Worm (Caenorhabditis elegans) whole organism, L1 larva: ENCODE data around the gene prk-1.

ENCODE experiments used
- C16A3.4 ChIP-seq: fragments of 150-350 bp; optimal IDR thresholded peaks from 2 replicates; lab custom pipeline; 2014; ENCODE audit warnings: missing biosample characterization, missing genetic modification characterization
- C34B4.2 ChIP-seq: sonication (generic microtip); optimal IDR thresholded peaks from 2 replicates; lab custom pipeline; 2017; ENCODE audit warnings: mild to moderate bottlenecking, missing genetic modification characterization, missing compliant biosample characterization
- blmp-1 ChIP-seq: fragments of 150-350 bp; optimal IDR thresholded peaks from 2 replicates; lab custom pipeline; 2014; ENCODE audit warnings: missing biosample characterization, missing genetic modification characterization
- ceh-8 ChIP-seq: fragments of 200-800 bp; sonication (Bioruptor generic); optimal IDR thresholded peaks from 2 replicates; lab custom pipeline; 2018; ENCODE audit warnings: mild to moderate bottlenecking, missing genetic modification characterization, moderate library complexity, missing compliant biosample characterization
- ceh-82 ChIP-seq, 3 experiments: fragments of 150-350 bp in 1 of 3; sonication (generic microtip) in 2 of 3; optimal IDR thresholded peaks; 2 replicates each; lab custom pipeline; 2014 to 2017; ENCODE audit warnings: missing biosample characterization in 3 of 3, missing genetic modification characterization in 3 of 3
- ceh-88 ChIP-seq: fragments of 200-800 bp; sonication (Bioruptor generic); IDR thresholded peaks from 2 replicates; pipeline ENCODE4 v1.3.6; 2022; ENCODE audit warnings: missing genetic modification characterization, missing compliant biosample characterization
- dsc-1 ChIP-seq: sonication (generic microtip); optimal IDR thresholded peaks from 2 replicates; lab custom pipeline; 2016; ENCODE audit warnings: mild to moderate bottlenecking, missing genetic modification characterization, missing compliant biosample characterization
- egl-13 ChIP-seq: sonication (generic microtip); optimal IDR thresholded peaks from 2 replicates; lab custom pipeline; 2016; ENCODE audit warnings: missing genotype, missing genetic modification reagents, missing genetic modification characterization, missing compliant biosample characterization
- elt-2 ChIP-seq: sonication (generic microtip); optimal IDR thresholded peaks from 2 replicates; lab custom pipeline; 2016; ENCODE audit warnings: missing genetic modification characterization, mild to moderate bottlenecking, inconsistent platforms, missing compliant biosample characterization, missing genetic modification reagents
- elt-3 ChIP-seq, 6 experiments: fragments of 150-350 bp in 1 of 6; sonication (generic microtip); optimal IDR thresholded peaks; 2 replicates each; lab custom pipeline; 2017 to 2018; ENCODE audit warnings: missing biosample characterization in 6 of 6, missing genetic modification characterization in 6 of 6, inconsistent platforms in 1 of 6
- fkh-10 ChIP-seq: sonication (generic microtip); optimal IDR thresholded peaks from 2 replicates; lab custom pipeline; 2017; ENCODE audit warnings: missing biosample characterization, missing genetic modification reagents, missing genetic modification characterization
- fkh-4 ChIP-seq: sonication (generic microtip); optimal IDR thresholded peaks from 2 replicates; lab custom pipeline; 2016; ENCODE audit warnings: missing compliant biosample characterization, missing genetic modification characterization, borderline replicate concordance
- hpl-2 ChIP-seq: fragments of 150-350 bp; optimal IDR thresholded peaks from 2 replicates; lab custom pipeline; 2014; ENCODE audit warnings: missing biosample characterization, missing genetic modification reagents, missing genetic modification characterization
- isw-1 ChIP-seq: fragments of 200-800 bp; sonication (Bioruptor generic); IDR thresholded peaks from 2 replicates; pipeline ENCODE4 v1.3.6; 2022; ENCODE audit warnings: missing genetic modification characterization, missing compliant biosample characterization
- jun-1 ChIP-seq: fragments of 150-350 bp; optimal IDR thresholded peaks from 2 replicates; lab custom pipeline; 2014; ENCODE audit warnings: missing biosample characterization, missing genetic modification reagents, missing genetic modification characterization
- lin-13 ChIP-seq: fragments of 150-350 bp; optimal IDR thresholded peaks from 2 replicates; lab custom pipeline; 2014; ENCODE audit warnings: missing biosample characterization, missing genetic modification reagents, missing genetic modification characterization
- lin-14 ChIP-seq: fragments of 200-800 bp; sonication (Bioruptor generic); optimal IDR thresholded peaks from 2 replicates; lab custom pipeline; 2018; ENCODE audit warnings: mild to moderate bottlenecking, missing genetic modification characterization, moderate library complexity, missing compliant biosample characterization
- lin-15B ChIP-seq: fragments of 150-350 bp; sonication (generic microtip); optimal IDR thresholded peaks from 3 replicates; lab custom pipeline; 2014; ENCODE audit warnings: missing biosample characterization, missing genetic modification characterization
- lin-35 ChIP-seq, 2 experiments: fragments of 150-350 bp; optimal IDR thresholded peaks; 2 replicates each; lab custom pipeline; 2014; ENCODE audit warnings: missing biosample characterization in 2 of 2, missing genetic modification characterization in 2 of 2, missing genetic modification reagents in 2 of 2
- lin-39 ChIP-seq: fragments of 150-350 bp; optimal IDR thresholded peaks from 2 replicates; lab custom pipeline; 2014; ENCODE audit warnings: missing biosample characterization, missing genetic modification reagents, missing genetic modification characterization
- lsy-2 ChIP-seq, 2 experiments: fragments of 150-350 bp; optimal IDR thresholded peaks; 2 replicates each; lab custom pipeline; 2014; ENCODE audit warnings: missing biosample characterization in 2 of 2, missing genetic modification characterization in 2 of 2
- mab-9 ChIP-seq: fragments of 200-800 bp; sonication (Bioruptor generic); IDR thresholded peaks from 2 replicates; pipeline ENCODE4 v1.3.6; 2022; ENCODE audit warnings: missing genetic modification reagents, missing genetic modification characterization, missing compliant biosample characterization
- mdl-1 ChIP-seq, 2 experiments: fragments of 150-350 bp; optimal IDR thresholded peaks; 2 replicates each; lab custom pipeline; 2014 to 2017; ENCODE audit warnings: missing biosample characterization in 2 of 2, missing genetic modification characterization in 2 of 2, inconsistent platforms in 1 of 2
- mef-2 ChIP-seq: fragments of 150-350 bp; optimal IDR thresholded peaks from 2 replicates; lab custom pipeline; 2014; ENCODE audit warnings: missing biosample characterization, missing genetic modification characterization
- mep-1 ChIP-seq: fragments of 150-350 bp; optimal IDR thresholded peaks from 2 replicates; lab custom pipeline; 2014; ENCODE audit warnings: missing biosample characterization, missing genetic modification characterization
- nhr-19 ChIP-seq: fragments of 200-800 bp; sonication (Bioruptor generic); conservative IDR thresholded peaks from 2 replicates; pipeline ENCODE4 v1.3.6; 2022; ENCODE audit warnings: missing genetic modification characterization, missing compliant biosample characterization
- nhr-237 ChIP-seq: fragments of 150-350 bp; optimal IDR thresholded peaks from 2 replicates; lab custom pipeline; 2014; ENCODE audit warnings: missing biosample characterization, missing genetic modification characterization
- nhr-28 ChIP-seq: fragments of 150-350 bp; optimal IDR thresholded peaks from 2 replicates; lab custom pipeline; 2014; ENCODE audit warnings: missing biosample characterization, missing genetic modification characterization
- nhr-47 ChIP-seq: sonication (generic microtip); optimal IDR thresholded peaks from 2 replicates; lab custom pipeline; 2016; ENCODE audit warnings: mild to moderate bottlenecking, missing genetic modification characterization, moderate library complexity, missing compliant biosample characterization
- nhr-85 ChIP-seq: sonication (generic microtip); peaks from one replicate; lab custom pipeline; 2016; ENCODE audit warnings: missing genetic modification characterization, inconsistent platforms, missing compliant biosample characterization
- pag-3 ChIP-seq: sonication (generic microtip); optimal IDR thresholded peaks from 2 replicates; lab custom pipeline; 2017; ENCODE audit warnings: missing genetic modification characterization, mild to moderate bottlenecking, missing compliant biosample characterization, antibody characterized with exemption, borderline replicate concordance; ENCODE audit not compliant: insufficient read depth
- pax-3 ChIP-seq: fragments of 200-800 bp; sonication (Bioruptor generic); optimal IDR thresholded peaks from 2 replicates; lab custom pipeline; 2018; ENCODE audit warnings: mild to moderate bottlenecking, missing genetic modification characterization, moderate library complexity, missing compliant biosample characterization
- rnt-1 ChIP-seq: sonication (generic microtip); optimal IDR thresholded peaks from 2 replicates; lab custom pipeline; 2016; ENCODE audit warnings: mild to moderate bottlenecking, missing genetic modification characterization, moderate library complexity, missing compliant biosample characterization
- skn-1 ChIP-seq: fragments of 150-350 bp; optimal IDR thresholded peaks from 2 replicates; lab custom pipeline; 2014; ENCODE audit warnings: missing biosample characterization, missing genetic modification characterization
- snu-23 ChIP-seq: sonication (generic microtip); optimal IDR thresholded peaks from 2 replicates; lab custom pipeline; 2016; ENCODE audit warnings: missing genetic modification characterization, missing compliant biosample characterization
- swsn-7 ChIP-seq: sonication (generic microtip); optimal IDR thresholded peaks from 2 replicates; lab custom pipeline; 2016; ENCODE audit warnings: missing genetic modification characterization, missing compliant biosample characterization
- tbx-2 ChIP-seq: sonication (generic microtip); optimal IDR thresholded peaks from 2 replicates; lab custom pipeline; 2016; ENCODE audit warnings: missing genetic modification characterization, missing compliant biosample characterization
- tlp-1 ChIP-seq: fragments of 150-350 bp; optimal IDR thresholded peaks from 2 replicates; lab custom pipeline; 2014; ENCODE audit warnings: missing biosample characterization, missing genetic modification characterization
- unc-130 ChIP-seq: fragments of 150-350 bp; optimal IDR thresholded peaks from 2 replicates; lab custom pipeline; 2017; ENCODE audit warnings: missing biosample characterization, missing genetic modification characterization, inconsistent platforms
- unc-98 ChIP-seq: fragments of 200-800 bp; sonication (Bioruptor generic); IDR thresholded peaks from 2 replicates; pipeline ENCODE4 v1.3.6; 2022; ENCODE audit warnings: missing genetic modification characterization, missing compliant biosample characterization
- vab-15 ChIP-seq: sonication (generic microtip); optimal IDR thresholded peaks from 2 replicates; lab custom pipeline; 2017; ENCODE audit warnings: missing genotype, mild to moderate bottlenecking, missing genetic modification characterization, missing compliant biosample characterization
- xbp-1 ChIP-seq: sonication (generic microtip); optimal IDR thresholded peaks from 2 replicates; lab custom pipeline; 2016; ENCODE audit warnings: missing genetic modification characterization, missing compliant biosample characterization
- ztf-11 ChIP-seq, 2 experiments: sonication (generic microtip); optimal IDR thresholded peaks; 2 replicates each; lab custom pipeline; 2016 to 2017; ENCODE audit warnings: missing genetic modification characterization in 2 of 2, missing biosample characterization in 1 of 2, missing compliant biosample characterization in 1 of 2
- ztf-4 ChIP-seq: fragments of 150-350 bp; optimal IDR thresholded peaks from 2 replicates; lab custom pipeline; 2014; ENCODE audit warnings: missing biosample characterization, missing genetic modification characterization

Gene prk-1

DNA sequence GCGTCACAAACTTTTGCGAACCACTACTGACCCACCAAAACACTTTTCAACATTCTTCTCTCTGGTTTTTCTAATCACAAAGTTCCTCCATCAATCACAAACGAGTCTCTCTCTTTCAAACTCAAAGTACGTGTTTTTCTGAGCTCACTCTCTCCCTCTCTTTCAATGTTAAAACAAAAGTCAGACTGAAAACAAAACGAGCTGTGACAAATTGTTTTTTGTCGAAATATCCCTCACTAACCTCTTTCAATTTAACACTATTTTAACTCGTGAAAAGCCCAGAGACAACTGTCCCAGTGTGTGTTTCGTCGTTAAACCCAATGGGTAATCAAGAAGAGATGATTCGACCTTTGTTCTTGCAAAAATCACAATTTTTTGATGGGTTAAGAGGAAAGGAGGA lies 1.9 kb upstream of the prk-1 start (continued):
- TF ChIP-seq nhr-237 (tag; lab: Kevin White, UChicago) (no peak), nhr-28 (tag; lab: Kevin White, UChicago) (no peak), elt-3 (tag; optimal IDR thresholded peaks at IDR 0.05; lab: Kevin White, UChicago) (no peak), skn-1 (tag; lab: Kevin White, UChicago) (no peak), ceh-88 (GFP tag; lab: Robert Waterston, UW) (no peak), ztf-11 (tag; optimal IDR thresholded peaks at IDR 0.05; lab: Kevin White, UChicago) (no peak), unc-98 (GFP tag; lab: Robert Waterston, UW) (no peak), fkh-4 (peak; percentile 3), pax-3 (tag; lab: Kevin White, UChicago) (no peak), nhr-85 (tag; lab: Kevin White, UChicago) (no peak), C34B4.2 (tag; lab: Kevin White, UChicago) (no peak), ztf-4 (tag; lab: Kevin White, UChicago) (peak; percentile 39), mef-2 (tag; lab: Kevin White, UChicago) (peak; percentile 61), isw-1 (no peak), tbx-2 (tag; lab: Kevin White, UChicago) (peak; percentile 57), lin-14 (GFP tag; lab: Kevin White, UChicago) (peak; percentile 88), lin-39 (peak; percentile 86), rnt-1 (tag; lab: Kevin White, UChicago) (peak; percentile 63), lin-35 (GFP tag; optimal IDR thresholded peaks at IDR 0.05; lab: Kevin White, UChicago) (peak in 1 of 2 experiments; percentile 22), lsy-2 (tag; optimal IDR thresholded peaks at IDR 0.05; lab: Kevin White, UChicago) (peak; percentile 63 to 89), nhr-47 (tag; lab: Kevin White, UChicago) (peak; percentile 42), snu-23 (peak; percentile 73), vab-15 (tag; lab: Kevin White, UChicago) (peak; percentile 93), blmp-1 (no peak), jun-1 (no peak), egl-13 (tag; lab: Kevin White, UChicago) (no peak), lin-13 (GFP tag; lab: Kevin White, UChicago) (no peak), xbp-1 (tag; lab: Kevin White, UChicago) (peak; percentile 30), mdl-1 (tag; optimal IDR thresholded peaks at IDR 0.05; lab: Kevin White, UChicago) (peak in 1 of 2 experiments; percentile 12), mep-1 (tag; lab: Kevin White, UChicago) (peak; percentile 18), tlp-1 (tag; lab: Kevin White, UChicago) (no peak), ceh-8 (GFP tag; lab: Kevin White, UChicago) (no peak), pag-3 (tag; lab: Kevin White, UChicago) (no peak), swsn-7 (peak; percentile 43), C16A3.4 (tag; lab: Kevin White, UChicago) (peak; percentile 32)

DNA sequence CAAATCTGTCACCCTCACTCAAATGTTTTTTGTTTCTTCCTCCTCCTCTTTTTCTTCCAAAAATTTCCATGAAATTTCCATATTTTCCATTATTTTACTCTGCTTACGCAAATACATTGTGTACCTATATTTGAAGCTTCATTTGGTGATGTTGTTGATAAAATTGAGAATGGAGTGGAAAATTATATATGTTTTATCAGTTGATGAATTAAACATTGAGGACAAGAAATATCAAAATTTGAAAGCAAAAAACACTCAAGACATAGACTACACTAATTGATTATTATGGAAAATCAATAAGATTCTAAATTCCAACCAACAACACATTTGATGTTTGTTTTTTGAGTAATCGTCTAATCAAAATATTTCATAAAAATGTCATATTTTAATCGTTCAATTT lies 767 bp upstream of the prk-1 start:
- TF ChIP-seq ztf-4 (tag; lab: Kevin White, UChicago) (no peak), lin-15B (no peak), hpl-2 (GFP tag; lab: Kevin White, UChicago) (no peak), C16A3.4 (tag; lab: Kevin White, UChicago) (no peak), lin-35 (GFP tag; optimal IDR thresholded peaks at IDR 0.05; lab: Kevin White, UChicago) (peak in 1 of 2 experiments; percentile 20), fkh-10 (GFP tag; lab: Kevin White, UChicago) (no peak), C34B4.2 (tag; lab: Kevin White, UChicago) (no peak), lin-39 (no peak), elt-2 (tag; lab: Kevin White, UChicago) (peak; percentile 44), unc-130 (tag; lab: Kevin White, UChicago) (no peak), mab-9 (GFP tag; lab: Robert Waterston, UW) (no peak), isw-1 (no peak), dsc-1 (tag; lab: Kevin White, UChicago) (no peak), nhr-19 (GFP tag; lab: Robert Waterston, UW) (no peak), ceh-82 (tag; optimal IDR thresholded peaks at IDR 0.05; lab: Kevin White, UChicago) (no peak)
- TF ChIP-seq, all 84 proteins: peak for 2
